Worm (Caenorhabditis elegans) whole organism, L4 larva: ENCODE measurements around the gene cand-1.

Experiments used
- D1046.2 ChIP-seq: fragments of 200-800 bp; sonication (Bioruptor generic); IDR thresholded peaks from 2 replicates; pipeline ENCODE4 v1.3.6; 2022; ENCODE audit warnings: missing genetic modification characterization, missing compliant biosample characterization
- F26F4.8 ChIP-seq: fragments of 200-800 bp; sonication (Bioruptor generic); conservative IDR thresholded peaks from 2 replicates; pipeline ENCODE4 v1.3.6; 2022; ENCODE audit warnings: missing genetic modification characterization, missing compliant biosample characterization
- F49E8.2 ChIP-seq: sonication (generic microtip); optimal IDR thresholded peaks from 2 replicates; lab custom pipeline; 2016; ENCODE audit warnings: missing compliant biosample characterization, mild to moderate bottlenecking, missing genetic modification characterization, borderline replicate concordance
- Y48G9A.11 ChIP-seq: fragments of 200-800 bp; sonication (Bioruptor generic); IDR thresholded peaks from 2 replicates; pipeline ENCODE4 v1.3.6; 2022; ENCODE audit warnings: missing genetic modification reagents, missing genetic modification characterization, missing compliant biosample characterization
- Y75B8A.6 ChIP-seq: fragments of 200-800 bp; sonication (Bioruptor generic); IDR thresholded peaks from 2 replicates; pipeline ENCODE4 v1.3.6; 2022; ENCODE audit warnings: missing genetic modification reagents, missing genetic modification characterization, missing compliant biosample characterization
- aha-1 ChIP-seq: fragments of 150-350 bp; peaks from one replicate; lab custom pipeline; 2014; ENCODE audit warnings: missing biosample characterization, missing genetic modification characterization
- ama-1 ChIP-seq: fragments of 150-350 bp; optimal IDR thresholded peaks from 2 replicates; lab custom pipeline; 2014; ENCODE audit warnings: inconsistent platforms, mixed read lengths
- attf-4 ChIP-seq: sonication (generic microtip); optimal IDR thresholded peaks from 3 replicates; lab custom pipeline; 2017; ENCODE audit warnings: missing biosample characterization, missing genetic modification characterization
- ceh-28 ChIP-seq: fragments of 150-350 bp; optimal IDR thresholded peaks from 2 replicates; lab custom pipeline; 2014; ENCODE audit warnings: missing biosample characterization, missing genetic modification reagents, missing genetic modification characterization
- dmd-6 ChIP-seq: fragments of 200-800 bp; sonication (Bioruptor generic); IDR thresholded peaks from 2 replicates; pipeline ENCODE4 v1.3.6; 2022; ENCODE audit warnings: missing genetic modification reagents, missing genetic modification characterization, missing compliant biosample characterization
- dmd-8 ChIP-seq: fragments of 200-800 bp; sonication (Bioruptor generic); IDR thresholded peaks from 2 replicates; pipeline ENCODE4 v1.3.6; 2022; ENCODE audit warnings: missing genetic modification characterization, missing compliant biosample characterization
- egl-27 ChIP-seq: sonication (generic microtip); optimal IDR thresholded peaks from 3 replicates; lab custom pipeline; 2017; ENCODE audit warnings: missing biosample characterization, missing genetic modification reagents, missing genetic modification characterization
- egl-43 ChIP-seq: fragments of 200-800 bp; sonication (Bioruptor generic); IDR thresholded peaks from 2 replicates; pipeline ENCODE4 v1.3.6; 2022; ENCODE audit warnings: missing genetic modification reagents, missing genetic modification characterization, missing compliant biosample characterization
- gei-8 ChIP-seq: fragments of 200-800 bp; sonication (Bioruptor generic); optimal IDR thresholded peaks from 2 replicates; lab custom pipeline; 2018; ENCODE audit warnings: mild to moderate bottlenecking, missing genetic modification characterization, missing compliant biosample characterization
- hif-1 ChIP-seq, 2 experiments: sonication (generic microtip); optimal IDR thresholded peaks; 2 replicates each; lab custom pipeline; 2016 to 2017; ENCODE audit warnings: missing compliant biosample characterization in 2 of 2, missing genetic modification characterization in 2 of 2, missing genetic modification reagents in 2 of 2, missing genotype in 2 of 2, mild to moderate bottlenecking in 1 of 2
- hlh-11 ChIP-seq: fragments of 200-800 bp; sonication (Bioruptor generic); optimal IDR thresholded peaks from 2 replicates; lab custom pipeline; 2018; ENCODE audit warnings: mild to moderate bottlenecking, missing genetic modification characterization, missing compliant biosample characterization
- hlh-30 ChIP-seq: sonication (generic microtip); optimal IDR thresholded peaks from 2 replicates; lab custom pipeline; 2017; ENCODE audit warnings: antibody characterized with exemption, mild to moderate bottlenecking, missing genetic modification characterization, missing compliant biosample characterization; ENCODE audit not compliant: insufficient read depth
- lim-7 ChIP-seq: fragments of 200-800 bp; sonication (Bioruptor generic); IDR thresholded peaks from 2 replicates; pipeline ENCODE4 v1.3.6; 2022; ENCODE audit warnings: missing genetic modification characterization, missing compliant biosample characterization
- lin-29 ChIP-seq: fragments of 200-800 bp; sonication (Bioruptor generic); IDR thresholded peaks from 2 replicates; pipeline ENCODE4 v1.3.6; 2022; ENCODE audit warnings: missing genetic modification reagents, missing genetic modification characterization, missing compliant biosample characterization
- mes-2 ChIP-seq: sonication (generic microtip); optimal IDR thresholded peaks from 2 replicates; lab custom pipeline; 2016; ENCODE audit warnings: missing genotype, mild to moderate bottlenecking, missing genetic modification characterization, missing compliant biosample characterization; ENCODE audit not compliant: poor library complexity, severe bottlenecking
- mxl-3 ChIP-seq: fragments of 200-800 bp; sonication (Bioruptor generic); optimal IDR thresholded peaks from 2 replicates; lab custom pipeline; 2018; ENCODE audit warnings: mild to moderate bottlenecking, missing genetic modification characterization, missing compliant biosample characterization
- nhr-25 ChIP-seq: sonication (generic microtip); optimal IDR thresholded peaks from 2 replicates; lab custom pipeline; 2017; ENCODE audit warnings: missing genetic modification characterization, mild to moderate bottlenecking, missing compliant biosample characterization, antibody characterized with exemption, moderate library complexity, borderline replicate concordance; ENCODE audit not compliant: insufficient read depth
- nhr-6 ChIP-seq: fragments of 150-350 bp; optimal IDR thresholded peaks from 2 replicates; lab custom pipeline; 2014; ENCODE audit warnings: missing biosample characterization, missing genetic modification characterization
- nhr-77 ChIP-seq: fragments of 150-350 bp; optimal IDR thresholded peaks from 2 replicates; lab custom pipeline; 2014; ENCODE audit warnings: missing biosample characterization, missing genetic modification characterization
- php-3 ChIP-seq: fragments of 200-800 bp; sonication (Bioruptor generic); IDR thresholded peaks from 2 replicates; pipeline ENCODE4 v1.3.6; 2022; ENCODE audit warnings: missing genetic modification reagents, missing genetic modification characterization, missing compliant biosample characterization
- pqm-1 ChIP-seq: sonication (generic microtip); optimal IDR thresholded peaks from 2 replicates; lab custom pipeline; 2017; ENCODE audit warnings: missing biosample characterization, missing genetic modification characterization
- rbr-2 ChIP-seq: sonication (generic microtip); optimal IDR thresholded peaks from 2 replicates; lab custom pipeline; 2016; ENCODE audit warnings: missing genotype, missing genetic modification characterization, missing compliant biosample characterization
- skn-1 ChIP-seq: fragments of 150-350 bp; optimal IDR thresholded peaks from 2 replicates; lab custom pipeline; 2014; ENCODE audit warnings: missing biosample characterization, missing genetic modification characterization
- snpc-4 ChIP-seq: fragments of 150-350 bp; optimal IDR thresholded peaks from 2 replicates; lab custom pipeline; 2014; ENCODE audit warnings: missing biosample characterization, missing genetic modification characterization
- tra-1 ChIP-seq: fragments of 200-800 bp; sonication (Bioruptor generic); IDR thresholded peaks from 2 replicates; pipeline ENCODE4 v1.3.6; 2022; ENCODE audit warnings: missing genetic modification reagents, missing genetic modification characterization, missing compliant biosample characterization
- unc-130 ChIP-seq: sonication (generic microtip); optimal IDR thresholded peaks from 2 replicates; lab custom pipeline; 2016; ENCODE audit warnings: missing genetic modification reagents, missing genetic modification characterization, missing compliant biosample characterization
- unc-39 ChIP-seq: sonication (generic microtip); optimal IDR thresholded peaks from 2 replicates; lab custom pipeline; 2017; ENCODE audit warnings: missing biosample characterization, missing genetic modification characterization
- unc-62 ChIP-seq, 3 experiments: fragments of 150-350 bp in 1 of 3; sonication (generic microtip); optimal IDR thresholded peaks in 2 of 3; peaks in 1 of 3; 1 replicate in 1 of 3; 2 replicates in 2 of 3; lab custom pipeline; 2014 to 2017; ENCODE audit warnings: missing biosample characterization in 3 of 3, missing genetic modification characterization in 3 of 3, missing genetic modification reagents in 3 of 3, missing genotype in 1 of 3
- zip-11 ChIP-seq: fragments of 200-800 bp; sonication (Bioruptor generic); IDR thresholded peaks from 2 replicates; pipeline ENCODE4 v1.3.6; 2022; ENCODE audit warnings: missing genetic modification characterization, missing compliant biosample characterization
- ztf-11 ChIP-seq: fragments of 150-350 bp; optimal IDR thresholded peaks from 2 replicates; lab custom pipeline; 2014; ENCODE audit warnings: missing biosample characterization, missing genetic modification characterization
- ztf-7 ChIP-seq: fragments of 150-350 bp; optimal IDR thresholded peaks from 2 replicates; lab custom pipeline; 2014; ENCODE audit warnings: missing biosample characterization, missing genetic modification characterization

cand-1 gene

DNA sequence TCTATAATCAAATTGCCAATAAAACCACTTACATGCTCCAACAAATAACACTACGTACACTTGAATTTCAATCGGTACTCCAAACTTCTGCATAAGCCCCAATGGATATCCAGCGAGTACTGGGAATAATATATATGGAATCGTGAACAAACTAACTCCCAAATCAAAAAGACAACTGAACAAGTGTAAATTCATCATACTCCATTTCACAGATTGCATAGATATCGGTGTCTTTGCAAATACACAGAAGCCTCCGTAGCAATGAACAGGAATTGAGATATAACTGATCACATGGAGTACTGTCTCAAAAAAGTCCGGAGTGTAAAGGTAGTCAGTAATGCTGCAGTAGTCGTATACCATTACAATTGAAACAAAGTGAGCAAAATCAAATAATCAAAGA lies 26.7 kb downstream of the cand-1 start, which contains the start of gene srh-214:
Gene srh-214, minus strand, starts transcription at position 360 of the 400 bp plus-strand sequence.
- TF ChIP-seq skn-1 (tag; lab: Kevin White, UChicago) (no peak), nhr-25 (tag; lab: Kevin White, UChicago) (no peak), aha-1 (peak; percentile 91)

DNA sequence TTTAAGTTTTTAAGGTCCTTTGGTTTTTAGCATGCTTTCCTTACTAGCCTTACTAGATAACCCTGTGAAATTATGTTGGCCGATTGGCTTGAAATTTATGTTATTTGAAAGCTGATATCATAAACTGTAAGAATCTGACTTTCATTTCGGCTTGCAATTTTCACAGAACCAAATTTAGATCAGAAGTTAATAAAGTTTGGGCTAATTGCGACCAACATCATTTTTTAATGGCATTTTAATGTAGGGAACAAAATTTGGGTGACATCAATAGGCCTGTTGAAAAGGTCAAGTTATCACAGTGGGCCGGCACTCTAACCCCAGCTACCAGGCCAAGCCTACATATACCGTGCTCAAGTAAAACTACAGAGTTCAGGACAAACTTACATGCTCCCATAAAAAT lies 28.6 kb downstream of the cand-1 start:
- TF ChIP-seq dmd-6 (GFP tag; lab: Robert Waterston, UW) (no peak), Y48G9A.11 (no peak), unc-62 (GFP tag; optimal IDR thresholded peaks at IDR 0.05 in 1 of 2; lab: Kevin White, UChicago) (peak in 1 of 2 experiments; percentile 93), unc-62 (tag; optimal IDR thresholded peaks at IDR 0.05; lab: Kevin White, UChicago) (no peak), zip-11 (GFP tag; lab: Robert Waterston, UW) (no peak), dmd-8 (GFP tag; lab: Robert Waterston, UW) (no peak), ztf-7 (no peak), tra-1 (GFP tag; lab: Robert Waterston, UW) (no peak)

DNA sequence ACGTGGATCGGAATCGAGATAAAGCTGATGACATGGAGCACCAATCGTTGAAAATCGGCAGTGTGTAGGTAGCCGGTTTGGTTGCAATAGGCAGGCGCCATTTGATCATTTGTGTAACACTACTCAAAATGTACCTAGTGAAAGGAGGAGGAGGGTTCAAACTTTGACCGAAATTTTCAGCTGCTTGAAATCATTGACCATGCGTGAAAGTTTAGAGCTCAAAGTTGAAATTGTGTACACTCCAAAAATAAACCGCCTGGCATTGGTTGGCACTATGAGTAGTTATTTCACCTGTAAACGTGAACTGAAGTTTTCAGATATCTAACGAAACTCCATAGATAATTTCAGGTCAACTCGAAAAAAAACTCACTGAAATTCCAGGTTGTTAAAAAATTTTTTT lies 29.2 kb downstream of the cand-1 start, which contains the start of gene srh-215:
Gene srh-215, minus strand, starts transcription at position 101 of the 400 bp plus-strand sequence.
- TF ChIP-seq gei-8 (GFP tag; lab: Kevin White, UChicago) = no peak
- no peak for TF ChIP-seq F49E8.2 (tag; lab: Kevin White, UChicago)
- no peak for TF ChIP-seq rbr-2 (tag; lab: Kevin White, UChicago)
- TF ChIP-seq tra-1 (GFP tag; lab: Robert Waterston, UW) = no peak
- no peak for TF ChIP-seq unc-130 (GFP tag; lab: Kevin White, UChicago)
- TF ChIP-seq dmd-8 (GFP tag; lab: Robert Waterston, UW) = no peak
- TF ChIP-seq attf-4 (tag; lab: Kevin White, UChicago) = no peak
- TF ChIP-seq mes-2 (tag; lab: Kevin White, UChicago) = no peak
- TF ChIP-seq mxl-3 (GFP tag; lab: Kevin White, UChicago) = no peak
- no peak for TF ChIP-seq snpc-4 (tag; lab: Kevin White, UChicago)
- no peak for TF ChIP-seq ztf-11
- no peak for TF ChIP-seq aha-1
- TF ChIP-seq ama-1 = no peak
- no peak for TF ChIP-seq Y75B8A.6 (GFP tag; lab: Robert Waterston, UW)
- no peak for TF ChIP-seq nhr-6 (tag; lab: Kevin White, UChicago)
- TF ChIP-seq hif-1 (tag; optimal IDR thresholded peaks at IDR 0.05; lab: Kevin White, UChicago) = no peak
- no peak for TF ChIP-seq hlh-11 (tag; lab: Kevin White, UChicago)

DNA sequence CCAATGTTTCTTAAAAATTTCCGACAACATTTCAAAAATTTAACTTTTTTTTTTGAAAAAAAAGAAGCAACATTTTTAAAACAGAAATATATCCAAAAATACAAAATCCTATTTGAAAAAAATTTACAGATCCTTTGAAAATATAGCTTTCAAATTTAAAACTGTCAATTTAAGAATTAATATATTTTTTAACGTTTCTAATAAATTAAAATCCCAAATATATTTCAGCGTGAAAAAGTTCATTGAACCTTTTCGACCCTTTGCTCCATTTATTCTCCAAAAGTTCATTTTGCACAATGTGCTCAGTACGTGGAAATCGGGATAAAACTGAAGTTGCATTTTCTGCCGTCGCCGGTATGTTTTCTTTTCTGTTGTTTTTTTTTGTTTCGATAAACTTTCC lies 30.2 kb downstream of the cand-1 start, which contains the start of gene phy-3:
Gene phy-3, plus strand, starts transcription at position 301 of the 400 bp plus-strand sequence.
- TF ChIP-seq nhr-77 (tag; lab: Kevin White, UChicago) = no peak
- TF ChIP-seq rbr-2 (tag; lab: Kevin White, UChicago) = no peak
- no peak for TF ChIP-seq pqm-1 (tag; lab: Kevin White, UChicago)
- TF ChIP-seq unc-39 (tag; lab: Kevin White, UChicago) = no peak
- no peak for TF ChIP-seq F26F4.8 (GFP tag; lab: Robert Waterston, UW)
- TF ChIP-seq lin-29 = no peak
- TF ChIP-seq ztf-11 = no peak
- no peak for TF ChIP-seq snpc-4 (tag; lab: Kevin White, UChicago)
- no peak for TF ChIP-seq lim-7 (GFP tag; lab: Robert Waterston, UW)
- no peak for TF ChIP-seq php-3 (GFP tag; lab: Robert Waterston, UW)
- TF ChIP-seq egl-27 (tag; lab: Kevin White, UChicago) = no peak
- TF ChIP-seq egl-43 (GFP tag; lab: Robert Waterston, UW) = no peak
- TF ChIP-seq D1046.2 = no peak
- no peak for TF ChIP-seq hlh-30 (tag; lab: Kevin White, UChicago)
- no peak for TF ChIP-seq ceh-28 (tag; lab: Kevin White, UChicago)
